Worm (Caenorhabditis elegans) whole organism, L1 larva: Measurements from ENCODE around the gene amt-4.

Experiments
- C34B4.2 ChIP-seq: sonication (generic microtip); optimal IDR thresholded peaks from 2 replicates; lab custom pipeline; 2017; ENCODE audit warnings: mild to moderate bottlenecking, missing genetic modification characterization, missing compliant biosample characterization
- aha-1 ChIP-seq: fragments of 150-350 bp; optimal IDR thresholded peaks from 2 replicates; lab custom pipeline; 2014; ENCODE audit warnings: missing biosample characterization, missing genetic modification characterization
- ama-1 ChIP-seq: fragments of 150-350 bp; optimal IDR thresholded peaks from 2 replicates; lab custom pipeline; 2014
- ceh-63 ChIP-seq: fragments of 200-800 bp; sonication (Bioruptor generic); optimal IDR thresholded peaks from 2 replicates; lab custom pipeline; 2018; ENCODE audit warnings: mild to moderate bottlenecking, missing genetic modification characterization, missing compliant biosample characterization
- dpl-1 ChIP-seq, 3 experiments: fragments of 150-350 bp in 2 of 3; sonication (generic microtip) in 1 of 3; optimal IDR thresholded peaks; 2 replicates each; lab custom pipeline; 2014 to 2017; ENCODE audit warnings: missing biosample characterization in 3 of 3, missing genetic modification characterization in 3 of 3, missing genetic modification reagents in 3 of 3
- elt-3 ChIP-seq, 6 experiments: fragments of 150-350 bp in 1 of 6; sonication (generic microtip); optimal IDR thresholded peaks; 2 replicates each; lab custom pipeline; 2017 to 2018; ENCODE audit warnings: missing biosample characterization in 6 of 6, missing genetic modification characterization in 6 of 6, inconsistent platforms in 1 of 6
- lin-39 ChIP-seq: fragments of 150-350 bp; optimal IDR thresholded peaks from 2 replicates; lab custom pipeline; 2014; ENCODE audit warnings: missing biosample characterization, missing genetic modification reagents, missing genetic modification characterization
- nhr-12 ChIP-seq: sonication (generic microtip); optimal IDR thresholded peaks from 2 replicates; lab custom pipeline; 2017; ENCODE audit warnings: missing biosample characterization, missing genetic modification characterization
- nhr-28 ChIP-seq: fragments of 150-350 bp; optimal IDR thresholded peaks from 2 replicates; lab custom pipeline; 2014; ENCODE audit warnings: missing biosample characterization, missing genetic modification characterization
- nhr-84 ChIP-seq: sonication (generic microtip); optimal IDR thresholded peaks from 2 replicates; lab custom pipeline; 2017; ENCODE audit warnings: missing biosample characterization, missing genetic modification characterization
- pag-3 ChIP-seq: sonication (generic microtip); optimal IDR thresholded peaks from 2 replicates; lab custom pipeline; 2017; ENCODE audit warnings: missing genetic modification characterization, mild to moderate bottlenecking, missing compliant biosample characterization, antibody characterized with exemption, borderline replicate concordance; ENCODE audit not compliant: insufficient read depth
- snu-23 ChIP-seq: sonication (generic microtip); optimal IDR thresholded peaks from 2 replicates; lab custom pipeline; 2016; ENCODE audit warnings: missing genetic modification characterization, missing compliant biosample characterization
- unc-86 ChIP-seq: sonication (generic microtip); optimal IDR thresholded peaks from 2 replicates; lab custom pipeline; 2016; ENCODE audit warnings: missing genetic modification characterization, missing compliant biosample characterization
- zag-1 ChIP-seq: fragments of 150-350 bp; optimal IDR thresholded peaks from 2 replicates; lab custom pipeline; 2014; ENCODE audit warnings: missing biosample characterization, missing genetic modification characterization

DNA sequence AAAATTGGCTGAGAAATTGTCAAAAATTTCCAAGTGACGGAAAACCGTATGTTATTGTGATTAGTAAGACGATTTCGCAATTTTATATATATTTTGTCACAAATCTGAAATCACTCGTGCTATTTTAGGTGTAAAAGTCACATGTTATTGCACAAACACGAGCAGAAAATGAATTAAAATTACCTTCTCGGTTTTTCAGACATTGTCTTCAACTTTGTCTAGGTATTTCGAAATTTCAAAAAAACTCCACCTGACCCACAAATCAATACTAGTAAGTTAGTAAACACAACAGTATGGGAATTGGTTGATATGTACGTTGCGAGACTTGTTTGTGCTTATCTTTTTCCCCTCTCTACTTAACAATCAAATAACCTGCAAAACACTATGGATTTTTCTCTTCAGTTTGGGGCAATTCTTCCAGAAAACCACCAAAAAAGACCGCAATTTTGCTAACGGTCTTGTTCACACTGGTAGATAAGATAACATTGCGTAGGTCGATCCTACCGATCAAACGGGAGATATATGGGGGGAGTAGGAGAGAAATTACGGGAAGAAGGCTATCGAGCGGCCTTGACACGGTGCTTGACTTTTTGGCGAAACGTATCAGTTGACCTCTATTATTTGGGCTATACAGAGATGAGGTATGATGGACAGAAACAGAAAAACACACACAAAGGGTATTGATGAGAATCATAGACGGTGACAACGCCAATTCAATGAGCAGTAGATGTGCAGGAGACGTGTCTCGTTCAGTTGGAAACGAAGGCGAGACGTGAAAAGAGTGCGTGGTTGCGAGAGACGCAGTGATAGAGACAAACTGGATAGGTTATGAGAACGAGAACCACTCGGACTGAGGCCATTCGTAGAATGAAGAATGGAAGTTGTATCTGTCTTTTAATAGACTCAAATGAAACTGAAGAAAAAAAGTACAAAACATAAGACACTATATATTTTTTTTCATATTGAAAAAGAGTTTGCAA lies 43.0 kb upstream of the amt-4 start, which contains the start of gene C07A12.7:
- TF ChIP-seq pag-3 (tag; lab: Kevin White, UChicago): no peak
- no peak for TF ChIP-seq aha-1 (tag; lab: Kevin White, UChicago)
- TF ChIP-seq C34B4.2 (tag; lab: Kevin White, UChicago): no peak
- TF ChIP-seq nhr-12 (tag; lab: Kevin White, UChicago): no peak
- no peak for TF ChIP-seq nhr-84
- no peak for TF ChIP-seq ceh-63
- no peak for TF ChIP-seq zag-1
- no peak for TF ChIP-seq dpl-1 (GFP tag; optimal IDR thresholded peaks at IDR 0.05; lab: Kevin White, UChicago)
- peak in 2 of 6 experiments; percentile 19 to 61 for TF ChIP-seq elt-3 (tag; optimal IDR thresholded peaks at IDR 0.05; lab: Kevin White, UChicago)
- no peak for TF ChIP-seq ama-1 (lab: Kevin White, UChicago)
- TF ChIP-seq lin-39 (tag; lab: Kevin White, UChicago): no peak
- no peak for TF ChIP-seq nhr-28
- TF ChIP-seq snu-23 (GFP tag; lab: Kevin White, UChicago): peak; percentile 38
- no peak for TF ChIP-seq unc-86 (tag; lab: Kevin White, UChicago)
